Fruit fly (Drosophila melanogaster) whole organism, wandering third instar larva: ENCODE results near the gene scf.

Experiments
- Abd-B ChIP-seq: fragments of >200 bp; optimal IDR thresholded peaks from 2 replicates; lab custom pipeline; 2017; ENCODE audit warnings: missing biosample characterization, missing genetic modification characterization
- CG32264 ChIP-seq: fragments of 200-800 bp; sonication (Bioruptor generic); optimal IDR thresholded peaks from 2 replicates; lab custom pipeline; 2016; ENCODE audit warnings: missing biosample characterization, missing genetic modification characterization
- CG9705 ChIP-seq: fragments of 200-800 bp; sonication (Bioruptor generic); optimal IDR thresholded peaks from 2 replicates; lab custom pipeline; 2018; ENCODE audit warnings: missing biosample characterization, mild to moderate bottlenecking, missing genetic modification characterization
- CrebA ChIP-seq: fragments of 200-800 bp; sonication (Bioruptor generic); optimal IDR thresholded peaks from 2 replicates; lab custom pipeline; 2016; ENCODE audit warnings: missing biosample characterization, mild to moderate bottlenecking, missing genetic modification characterization, borderline replicate concordance
- Dfd ChIP-seq: fragments of >200 bp; optimal IDR thresholded peaks from 2 replicates; lab custom pipeline; 2017; ENCODE audit warnings: missing biosample characterization, missing genetic modification characterization
- Dif ChIP-seq: fragments of 200-275, 200-300 bp; sonication (Bioruptor generic); optimal IDR thresholded peaks from 2 replicates; lab custom pipeline; 2018; ENCODE audit warnings: missing biosample characterization, missing genetic modification characterization; ENCODE audit not compliant: partially characterized antibody
- GATAd ChIP-seq: sonication (Bioruptor generic); optimal IDR thresholded peaks from 2 replicates; lab custom pipeline; 2016; ENCODE audit warnings: missing biosample characterization, missing genetic modification characterization
- HLH106 ChIP-seq: fragments of 200-800 bp; optimal IDR thresholded peaks from 3 replicates; lab custom pipeline; 2019; ENCODE audit warnings: missing biosample characterization, mild to moderate bottlenecking, missing genetic modification characterization, moderate library complexity
- Hnf4 ChIP-seq: fragments of 200-800 bp; sonication (Bioruptor generic); optimal IDR thresholded peaks from 2 replicates; lab custom pipeline; 2016; ENCODE audit warnings: missing biosample characterization, mild to moderate bottlenecking, missing genetic modification characterization
- Hr78 ChIP-seq: fragments of >200 bp; optimal IDR thresholded peaks from 2 replicates; lab custom pipeline; 2017; ENCODE audit warnings: missing biosample characterization, missing genetic modification characterization
- Hr83 ChIP-seq: fragments of 200-300 bp; sonication (Bioruptor generic); optimal IDR thresholded peaks from 2 replicates; lab custom pipeline; 2016; ENCODE audit warnings: missing biosample characterization, mild to moderate bottlenecking, missing genetic modification characterization, moderate library complexity; ENCODE audit not compliant: poor library complexity, severe bottlenecking
- Jra ChIP-seq: sonication (Bioruptor generic); optimal IDR thresholded peaks from 2 replicates; lab custom pipeline; 2016; ENCODE audit warnings: missing biosample characterization, missing genetic modification characterization
- Mio ChIP-seq: sonication (Bioruptor generic); optimal IDR thresholded peaks from 2 replicates; lab custom pipeline; 2016; ENCODE audit warnings: missing biosample characterization, missing genetic modification characterization
- Myc ChIP-seq: fragments of >200 bp; optimal IDR thresholded peaks from 2 replicates; lab custom pipeline; 2017
- N ChIP-seq: fragments of >200 bp; optimal IDR thresholded peaks from 2 replicates; lab custom pipeline; 2018; ENCODE audit warnings: missing biosample characterization, missing external identifiers, missing genetic modification characterization
- OdsH ChIP-seq: fragments of 200-800 bp; sonication (Bioruptor generic); optimal IDR thresholded peaks from 2 replicates; lab custom pipeline; 2016; ENCODE audit warnings: missing biosample characterization, mild to moderate bottlenecking, missing genetic modification characterization
- Rel ChIP-seq, 2 experiments: fragments of 200-800 bp; sonication (Bioruptor generic) in 1 of 2; optimal IDR thresholded peaks; 2 replicates in 1 of 2; 3 replicates in 1 of 2; lab custom pipeline; 2016 to 2019; ENCODE audit warnings: mild to moderate bottlenecking in 2 of 2, missing biosample characterization in 2 of 2, missing genetic modification characterization in 2 of 2, moderate library complexity in 1 of 2
- Sp1 ChIP-seq: fragments of 200-800 bp; sonication (Bioruptor generic); optimal IDR thresholded peaks from 3 replicates; lab custom pipeline; 2019; ENCODE audit warnings: missing biosample characterization, mild to moderate bottlenecking, missing genetic modification characterization, moderate library complexity
- Vsx2 ChIP-seq: fragments of 200-300, 225-300 bp; sonication (Bioruptor generic); optimal IDR thresholded peaks from 2 replicates; lab custom pipeline; 2018; ENCODE audit warnings: missing biosample characterization, missing genetic modification characterization; ENCODE audit not compliant: partially characterized antibody
- br ChIP-seq: fragments of 200-800 bp; sonication (Bioruptor generic); optimal IDR thresholded peaks from 2 replicates; lab custom pipeline; 2016; ENCODE audit warnings: missing biosample characterization, missing genetic modification characterization
- brk ChIP-seq: fragments of 200-800 bp; sonication (Bioruptor generic); optimal IDR thresholded peaks from 2 replicates; lab custom pipeline; 2016; ENCODE audit warnings: missing biosample characterization, mild to moderate bottlenecking, missing genetic modification characterization
- dl ChIP-seq, 2 experiments: fragments of 175-275, 200-275 bp in 1 of 2; fragments of 200-275 bp in 1 of 2; sonication (Bioruptor generic); optimal IDR thresholded peaks; lab custom pipeline; 2018; ENCODE audit warnings: mild to moderate bottlenecking in 2 of 2, missing biosample characterization in 2 of 2, missing genetic modification characterization in 2 of 2, moderate library complexity in 2 of 2; ENCODE audit not compliant: partially characterized antibody in 2 of 2, insufficient read depth in 1 of 2
- dmrt93B ChIP-seq: fragments of 200-800 bp; sonication (Bioruptor generic); optimal IDR thresholded peaks from 2 replicates; lab custom pipeline; 2018; ENCODE audit warnings: missing biosample characterization, mild to moderate bottlenecking, missing genetic modification characterization
- dsf ChIP-seq: sonication (Bioruptor generic); optimal IDR thresholded peaks from 2 replicates; lab custom pipeline; 2016; ENCODE audit warnings: missing biosample characterization, missing genetic modification characterization, borderline replicate concordance
- ey ChIP-seq: fragments of 200-800 bp; sonication (Bioruptor generic); optimal IDR thresholded peaks from 2 replicates; lab custom pipeline; 2016; ENCODE audit warnings: missing biosample characterization, missing genetic modification characterization
- foxo ChIP-seq, 2 experiments: fragments of 200-800 bp; sonication (Bioruptor generic); optimal IDR thresholded peaks; 2 replicates in 1 of 2; 3 replicates in 1 of 2; lab custom pipeline; 2016 to 2017; ENCODE audit warnings: missing biosample characterization in 2 of 2, missing genetic modification characterization in 2 of 2
- fru ChIP-seq: fragments of 200-800 bp; sonication (Bioruptor generic); optimal IDR thresholded peaks from 3 replicates; lab custom pipeline; 2016; ENCODE audit warnings: missing biosample characterization, mild to moderate bottlenecking, missing genetic modification characterization
- h ChIP-seq: fragments of 200-800 bp; sonication (Bioruptor generic); optimal IDR thresholded peaks from 3 replicates; lab custom pipeline; 2016; ENCODE audit warnings: missing biosample characterization, mild to moderate bottlenecking, missing genetic modification characterization
- jim ChIP-seq: fragments of 175-275, 200-325 bp; sonication (Bioruptor generic); optimal IDR thresholded peaks from 2 replicates; lab custom pipeline; 2016; ENCODE audit warnings: missing biosample characterization, mild to moderate bottlenecking, missing genetic modification characterization
- lola ChIP-seq: fragments of >200 bp; optimal IDR thresholded peaks from 2 replicates; lab custom pipeline; 2017; ENCODE audit warnings: missing biosample characterization, missing genetic modification characterization
- pan ChIP-seq: fragments of >200 bp; optimal IDR thresholded peaks from 2 replicates; lab custom pipeline; 2017
- psq ChIP-seq: fragments of 200-800 bp; sonication (Bioruptor generic); optimal IDR thresholded peaks from 3 replicates; lab custom pipeline; 2017; ENCODE audit warnings: missing biosample characterization, mild to moderate bottlenecking, missing genetic modification characterization, moderate library complexity
- rgr ChIP-seq: fragments of 200-800 bp; sonication (Bioruptor generic); optimal IDR thresholded peaks from 3 replicates; lab custom pipeline; 2016; ENCODE audit warnings: missing biosample characterization, mild to moderate bottlenecking, missing genetic modification characterization
- sage ChIP-seq: fragments of 200-800 bp; sonication (Bioruptor generic); optimal IDR thresholded peaks from 2 replicates; lab custom pipeline; 2016; ENCODE audit warnings: missing biosample characterization, mild to moderate bottlenecking, missing genetic modification characterization
- sv ChIP-seq: fragments of 200-800 bp; sonication (Bioruptor generic); optimal IDR thresholded peaks from 3 replicates; lab custom pipeline; 2016; ENCODE audit warnings: missing biosample characterization, missing genetic modification characterization
- tai ChIP-seq: sonication (Bioruptor generic); optimal IDR thresholded peaks from 2 replicates; lab custom pipeline; 2016; ENCODE audit warnings: missing biosample characterization, missing genetic modification characterization
- usp ChIP-seq: fragments of >200 bp; optimal IDR thresholded peaks from 2 replicates; lab custom pipeline; 2017; ENCODE audit warnings: missing biosample characterization, missing genetic modification characterization
- woc ChIP-seq: sonication (Bioruptor generic); optimal IDR thresholded peaks from 2 replicates; lab custom pipeline; 2016; ENCODE audit warnings: missing biosample characterization, mild to moderate bottlenecking, missing genetic modification characterization

Gene scf

DNA sequence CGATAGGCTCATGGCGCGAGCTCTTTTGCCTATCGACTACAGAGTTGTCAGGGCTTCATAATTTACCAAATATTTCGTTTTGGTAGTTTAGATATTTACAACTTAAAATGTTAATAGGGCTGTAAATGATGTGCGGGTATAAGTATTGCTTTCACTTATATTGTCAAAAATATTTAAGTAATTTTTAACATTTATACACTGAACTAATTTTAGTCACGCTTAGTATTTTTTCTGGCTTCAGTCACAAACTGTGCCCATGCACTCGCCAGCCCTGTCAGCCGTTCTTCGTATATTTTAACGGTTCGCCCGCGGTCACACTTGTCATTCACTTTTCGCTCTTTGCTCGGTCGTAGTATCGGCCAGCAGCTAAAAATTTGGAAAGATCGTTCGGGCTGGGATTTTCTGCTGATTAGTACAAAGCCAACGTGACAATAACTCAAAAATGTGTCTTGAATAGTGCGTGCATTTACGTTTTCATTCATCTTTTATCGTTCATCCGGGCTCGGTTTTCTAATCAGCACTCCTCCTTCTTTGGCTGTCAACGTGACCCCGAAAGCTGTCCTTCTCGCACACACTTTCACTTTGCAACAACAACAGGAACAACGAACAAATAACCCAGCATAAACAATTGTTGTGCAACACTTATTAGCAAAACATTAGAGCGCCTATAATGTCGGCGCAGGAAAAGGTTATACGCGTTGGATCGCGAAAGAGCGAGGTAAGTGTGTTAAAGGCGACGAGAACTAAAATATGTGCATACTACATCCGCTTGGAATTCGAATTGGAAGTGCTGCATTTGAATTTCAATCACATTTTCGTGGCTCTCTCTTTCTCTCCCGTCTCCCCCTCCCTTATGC, 36.3 kb downstream of the scf start, which contains the start of the genes Hmbs and CG2211:
Gene Hmbs, plus strand, starts transcription at position 319 of the 857 bp plus-strand sequence.
Gene CG2211, minus strand, starts transcription at position 789 of the 857 bp plus-strand sequence.
- TF ChIP-seq Dif (GFP tag; lab: Kevin White, UChicago), result peak; percentile 22
- peak; percentile 56 to 86 for TF ChIP-seq foxo (GFP tag; optimal IDR thresholded peaks at IDR 0.05; lab: Kevin White, UChicago)
- TF ChIP-seq rgr (GFP tag; lab: Kevin White, UChicago), result peak; percentile 86
- TF ChIP-seq ey (GFP tag; lab: Kevin White, UChicago), result peak; percentile 87
- no peak for TF ChIP-seq lola (GFP tag; lab: Kevin White, UChicago)
- TF ChIP-seq pan (lab: Kevin White, UChicago), result no peak
- TF ChIP-seq woc (GFP tag; lab: Kevin White, UChicago), result no peak
- no peak for TF ChIP-seq brk (GFP tag; lab: Kevin White, UChicago)
- TF ChIP-seq h (GFP tag; lab: Kevin White, UChicago), result peak; percentile 94
- TF ChIP-seq Rel (GFP tag; optimal IDR thresholded peaks at IDR 0.05; lab: Kevin White, UChicago), result peak; percentile 46
- peak; percentile 98 for TF ChIP-seq Rel (tag; optimal IDR thresholded peaks at IDR 0.05; lab: Kevin White, UChicago)
- TF ChIP-seq dl (GFP tag; optimal IDR thresholded peaks at IDR 0.05; lab: Kevin White, UChicago; ENCODE audit: insufficient read depth in 1 of 2, partially characterized antibody in 2 of 2), result no peak
- TF ChIP-seq Myc (lab: Kevin White, UChicago), result peak; percentile 7
- no peak for TF ChIP-seq GATAd (GFP tag; lab: Kevin White, UChicago)
- TF ChIP-seq fru (GFP tag; lab: Kevin White, UChicago), result peak; percentile 83
- TF ChIP-seq Hr83 (GFP tag; lab: Kevin White, UChicago), result peak; percentile 74
- TF ChIP-seq br, result peak; percentile 73
- no peak for TF ChIP-seq Abd-B (GFP tag; lab: Kevin White, UChicago)
- TF ChIP-seq HLH106, result peak; percentile 86
- peak; percentile 76 for TF ChIP-seq Sp1 (GFP tag; lab: Kevin White, UChicago)
- no peak for TF ChIP-seq N (GFP tag; lab: Kevin White, UChicago)
- TF ChIP-seq dmrt93B, result no peak
- TF ChIP-seq Jra (GFP tag; lab: Kevin White, UChicago), result peak; percentile 60
- no peak for TF ChIP-seq tai (GFP tag; lab: Kevin White, UChicago)
- peak; percentile 90 for TF ChIP-seq sv
- TF ChIP-seq CG32264 (GFP tag; lab: Kevin White, UChicago), result peak; percentile 50
- no peak for TF ChIP-seq CrebA
- no peak for TF ChIP-seq Vsx2
- peak; percentile 78 for TF ChIP-seq psq (GFP tag; lab: Kevin White, UChicago)
- peak; percentile 70 for TF ChIP-seq OdsH (GFP tag; lab: Kevin White, UChicago)
- no peak for TF ChIP-seq usp (GFP tag; lab: Kevin White, UChicago)
- no peak for TF ChIP-seq sage (GFP tag; lab: Kevin White, UChicago)
- TF ChIP-seq CG9705, result peak; percentile 84
- TF ChIP-seq Mio (GFP tag; lab: Kevin White, UChicago), result peak; percentile 37
- TF ChIP-seq dsf (GFP tag; lab: Kevin White, UChicago), result no peak
- TF ChIP-seq Hnf4 (GFP tag; lab: Kevin White, UChicago), result no peak
- TF ChIP-seq jim (GFP tag; lab: Kevin White, UChicago), result peak; percentile 69
- TF ChIP-seq Dfd (GFP tag; lab: Kevin White, UChicago), result no peak
- TF ChIP-seq Hr78, result no peak

DNA sequence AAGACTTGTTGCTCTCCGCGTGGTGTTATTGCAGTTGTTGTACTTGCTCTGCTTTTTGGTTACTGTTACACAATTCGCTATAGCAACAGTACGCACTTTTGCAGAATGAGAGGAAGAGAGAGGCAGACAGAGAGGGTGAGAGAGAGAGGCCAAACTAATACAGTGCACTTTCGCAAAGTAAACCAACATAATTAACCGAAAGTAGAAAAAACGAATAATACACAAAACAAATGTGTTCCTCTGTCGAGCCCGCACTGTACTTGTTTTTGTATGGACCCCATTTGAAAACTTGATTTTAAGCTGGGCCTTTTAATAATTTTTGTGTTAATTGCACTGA, 36.9 kb downstream of the scf start:
- TF ChIP-seq woc (GFP tag; lab: Kevin White, UChicago) (peak; percentile 82), brk (GFP tag; lab: Kevin White, UChicago) (no peak), tai (GFP tag; lab: Kevin White, UChicago) (no peak), jim (GFP tag; lab: Kevin White, UChicago) (no peak), rgr (GFP tag; lab: Kevin White, UChicago) (peak; percentile 40), CrebA (no peak), N (GFP tag; lab: Kevin White, UChicago) (no peak), sv (no peak), Myc (lab: Kevin White, UChicago) (no peak), dl (GFP tag; optimal IDR thresholded peaks at IDR 0.05; lab: Kevin White, UChicago; ENCODE audit: insufficient read depth in 1 of 2, partially characterized antibody in 2 of 2) (peak in 1 of 2 experiments; percentile 22), foxo (GFP tag; optimal IDR thresholded peaks at IDR 0.05; lab: Kevin White, UChicago) (peak; percentile 29 to 76), Dif (GFP tag; lab: Kevin White, UChicago) (no peak), Vsx2 (no peak), br (peak; percentile 61), Hnf4 (GFP tag; lab: Kevin White, UChicago) (peak; percentile 73), Mio (GFP tag; lab: Kevin White, UChicago) (no peak), Rel (GFP tag; optimal IDR thresholded peaks at IDR 0.05; lab: Kevin White, UChicago) (no peak), Rel (tag; optimal IDR thresholded peaks at IDR 0.05; lab: Kevin White, UChicago) (no peak), OdsH (GFP tag; lab: Kevin White, UChicago) (peak; percentile 59), CG32264 (GFP tag; lab: Kevin White, UChicago) (no peak), Dfd (GFP tag; lab: Kevin White, UChicago) (no peak), GATAd (GFP tag; lab: Kevin White, UChicago) (no peak), Jra (GFP tag; lab: Kevin White, UChicago) (peak; percentile 27), ey (GFP tag; lab: Kevin White, UChicago) (peak; percentile 70), Hr83 (GFP tag; lab: Kevin White, UChicago) (no peak), HLH106 (peak; percentile 65), Hr78 (no peak), psq (GFP tag; lab: Kevin White, UChicago) (peak; percentile 46), Abd-B (GFP tag; lab: Kevin White, UChicago) (no peak), dmrt93B (no peak), lola (GFP tag; lab: Kevin White, UChicago) (no peak), h (GFP tag; lab: Kevin White, UChicago) (peak; percentile 68), fru (GFP tag; lab: Kevin White, UChicago) (peak; percentile 62), Sp1 (GFP tag; lab: Kevin White, UChicago) (peak; percentile 23), pan (lab: Kevin White, UChicago) (no peak), dsf (GFP tag; lab: Kevin White, UChicago) (no peak), CG9705 (peak; percentile 9), sage (GFP tag; lab: Kevin White, UChicago) (no peak), usp (GFP tag; lab: Kevin White, UChicago) (no peak)
